Fruit fly (Drosophila melanogaster) whole organism, wandering third instar larva: ENCODE measurements around the gene Desat2.

Experiments
- Abd-B ChIP-seq: fragments of >200 bp; optimal IDR thresholded peaks from 2 replicates; lab custom pipeline; 2017; ENCODE audit warnings: missing biosample characterization, missing genetic modification characterization
- CG32264 ChIP-seq: fragments of 200-800 bp; sonication (Bioruptor generic); optimal IDR thresholded peaks from 2 replicates; lab custom pipeline; 2016; ENCODE audit warnings: missing biosample characterization, missing genetic modification characterization
- CG9705 ChIP-seq: fragments of 200-800 bp; sonication (Bioruptor generic); optimal IDR thresholded peaks from 2 replicates; lab custom pipeline; 2018; ENCODE audit warnings: missing biosample characterization, mild to moderate bottlenecking, missing genetic modification characterization
- CrebA ChIP-seq: fragments of 200-800 bp; sonication (Bioruptor generic); optimal IDR thresholded peaks from 2 replicates; lab custom pipeline; 2016; ENCODE audit warnings: missing biosample characterization, mild to moderate bottlenecking, missing genetic modification characterization, borderline replicate concordance
- Dfd ChIP-seq: fragments of >200 bp; optimal IDR thresholded peaks from 2 replicates; lab custom pipeline; 2017; ENCODE audit warnings: missing biosample characterization, missing genetic modification characterization
- Dif ChIP-seq: fragments of 200-275, 200-300 bp; sonication (Bioruptor generic); optimal IDR thresholded peaks from 2 replicates; lab custom pipeline; 2018; ENCODE audit warnings: missing biosample characterization, missing genetic modification characterization; ENCODE audit not compliant: partially characterized antibody
- GATAd ChIP-seq: sonication (Bioruptor generic); optimal IDR thresholded peaks from 2 replicates; lab custom pipeline; 2016; ENCODE audit warnings: missing biosample characterization, missing genetic modification characterization
- HLH106 ChIP-seq: fragments of 200-800 bp; optimal IDR thresholded peaks from 3 replicates; lab custom pipeline; 2019; ENCODE audit warnings: missing biosample characterization, mild to moderate bottlenecking, missing genetic modification characterization, moderate library complexity
- Hnf4 ChIP-seq: fragments of 200-800 bp; sonication (Bioruptor generic); optimal IDR thresholded peaks from 2 replicates; lab custom pipeline; 2016; ENCODE audit warnings: missing biosample characterization, mild to moderate bottlenecking, missing genetic modification characterization
- Hr78 ChIP-seq: fragments of >200 bp; optimal IDR thresholded peaks from 2 replicates; lab custom pipeline; 2017; ENCODE audit warnings: missing biosample characterization, missing genetic modification characterization
- Hr83 ChIP-seq: fragments of 200-300 bp; sonication (Bioruptor generic); optimal IDR thresholded peaks from 2 replicates; lab custom pipeline; 2016; ENCODE audit warnings: missing biosample characterization, mild to moderate bottlenecking, missing genetic modification characterization, moderate library complexity; ENCODE audit not compliant: poor library complexity, severe bottlenecking
- Jra ChIP-seq: sonication (Bioruptor generic); optimal IDR thresholded peaks from 2 replicates; lab custom pipeline; 2016; ENCODE audit warnings: missing biosample characterization, missing genetic modification characterization
- Mio ChIP-seq: sonication (Bioruptor generic); optimal IDR thresholded peaks from 2 replicates; lab custom pipeline; 2016; ENCODE audit warnings: missing biosample characterization, missing genetic modification characterization
- Myc ChIP-seq: fragments of >200 bp; optimal IDR thresholded peaks from 2 replicates; lab custom pipeline; 2017
- N ChIP-seq: fragments of >200 bp; optimal IDR thresholded peaks from 2 replicates; lab custom pipeline; 2018; ENCODE audit warnings: missing biosample characterization, missing external identifiers, missing genetic modification characterization
- OdsH ChIP-seq: fragments of 200-800 bp; sonication (Bioruptor generic); optimal IDR thresholded peaks from 2 replicates; lab custom pipeline; 2016; ENCODE audit warnings: missing biosample characterization, mild to moderate bottlenecking, missing genetic modification characterization
- Rel ChIP-seq, 2 experiments: fragments of 200-800 bp; sonication (Bioruptor generic) in 1 of 2; optimal IDR thresholded peaks; 2 replicates in 1 of 2; 3 replicates in 1 of 2; lab custom pipeline; 2016 to 2019; ENCODE audit warnings: mild to moderate bottlenecking in 2 of 2, missing biosample characterization in 2 of 2, missing genetic modification characterization in 2 of 2, moderate library complexity in 1 of 2
- Sp1 ChIP-seq: fragments of 200-800 bp; sonication (Bioruptor generic); optimal IDR thresholded peaks from 3 replicates; lab custom pipeline; 2019; ENCODE audit warnings: missing biosample characterization, mild to moderate bottlenecking, missing genetic modification characterization, moderate library complexity
- Vsx2 ChIP-seq: fragments of 200-300, 225-300 bp; sonication (Bioruptor generic); optimal IDR thresholded peaks from 2 replicates; lab custom pipeline; 2018; ENCODE audit warnings: missing biosample characterization, missing genetic modification characterization; ENCODE audit not compliant: partially characterized antibody
- br ChIP-seq: fragments of 200-800 bp; sonication (Bioruptor generic); optimal IDR thresholded peaks from 2 replicates; lab custom pipeline; 2016; ENCODE audit warnings: missing biosample characterization, missing genetic modification characterization
- brk ChIP-seq: fragments of 200-800 bp; sonication (Bioruptor generic); optimal IDR thresholded peaks from 2 replicates; lab custom pipeline; 2016; ENCODE audit warnings: missing biosample characterization, mild to moderate bottlenecking, missing genetic modification characterization
- dl ChIP-seq, 2 experiments: fragments of 175-275, 200-275 bp in 1 of 2; fragments of 200-275 bp in 1 of 2; sonication (Bioruptor generic); optimal IDR thresholded peaks; lab custom pipeline; 2018; ENCODE audit warnings: mild to moderate bottlenecking in 2 of 2, missing biosample characterization in 2 of 2, missing genetic modification characterization in 2 of 2, moderate library complexity in 2 of 2; ENCODE audit not compliant: partially characterized antibody in 2 of 2, insufficient read depth in 1 of 2
- dmrt93B ChIP-seq: fragments of 200-800 bp; sonication (Bioruptor generic); optimal IDR thresholded peaks from 2 replicates; lab custom pipeline; 2018; ENCODE audit warnings: missing biosample characterization, mild to moderate bottlenecking, missing genetic modification characterization
- dsf ChIP-seq: sonication (Bioruptor generic); optimal IDR thresholded peaks from 2 replicates; lab custom pipeline; 2016; ENCODE audit warnings: missing biosample characterization, missing genetic modification characterization, borderline replicate concordance
- ey ChIP-seq: fragments of 200-800 bp; sonication (Bioruptor generic); optimal IDR thresholded peaks from 2 replicates; lab custom pipeline; 2016; ENCODE audit warnings: missing biosample characterization, missing genetic modification characterization
- foxo ChIP-seq, 2 experiments: fragments of 200-800 bp; sonication (Bioruptor generic); optimal IDR thresholded peaks; 2 replicates in 1 of 2; 3 replicates in 1 of 2; lab custom pipeline; 2016 to 2017; ENCODE audit warnings: missing biosample characterization in 2 of 2, missing genetic modification characterization in 2 of 2
- fru ChIP-seq: fragments of 200-800 bp; sonication (Bioruptor generic); optimal IDR thresholded peaks from 3 replicates; lab custom pipeline; 2016; ENCODE audit warnings: missing biosample characterization, mild to moderate bottlenecking, missing genetic modification characterization
- h ChIP-seq: fragments of 200-800 bp; sonication (Bioruptor generic); optimal IDR thresholded peaks from 3 replicates; lab custom pipeline; 2016; ENCODE audit warnings: missing biosample characterization, mild to moderate bottlenecking, missing genetic modification characterization
- jim ChIP-seq: fragments of 175-275, 200-325 bp; sonication (Bioruptor generic); optimal IDR thresholded peaks from 2 replicates; lab custom pipeline; 2016; ENCODE audit warnings: missing biosample characterization, mild to moderate bottlenecking, missing genetic modification characterization
- lola ChIP-seq: fragments of >200 bp; optimal IDR thresholded peaks from 2 replicates; lab custom pipeline; 2017; ENCODE audit warnings: missing biosample characterization, missing genetic modification characterization
- pan ChIP-seq: fragments of >200 bp; optimal IDR thresholded peaks from 2 replicates; lab custom pipeline; 2017
- psq ChIP-seq: fragments of 200-800 bp; sonication (Bioruptor generic); optimal IDR thresholded peaks from 3 replicates; lab custom pipeline; 2017; ENCODE audit warnings: missing biosample characterization, mild to moderate bottlenecking, missing genetic modification characterization, moderate library complexity
- rgr ChIP-seq: fragments of 200-800 bp; sonication (Bioruptor generic); optimal IDR thresholded peaks from 3 replicates; lab custom pipeline; 2016; ENCODE audit warnings: missing biosample characterization, mild to moderate bottlenecking, missing genetic modification characterization
- sage ChIP-seq: fragments of 200-800 bp; sonication (Bioruptor generic); optimal IDR thresholded peaks from 2 replicates; lab custom pipeline; 2016; ENCODE audit warnings: missing biosample characterization, mild to moderate bottlenecking, missing genetic modification characterization
- sv ChIP-seq: fragments of 200-800 bp; sonication (Bioruptor generic); optimal IDR thresholded peaks from 3 replicates; lab custom pipeline; 2016; ENCODE audit warnings: missing biosample characterization, missing genetic modification characterization
- tai ChIP-seq: sonication (Bioruptor generic); optimal IDR thresholded peaks from 2 replicates; lab custom pipeline; 2016; ENCODE audit warnings: missing biosample characterization, missing genetic modification characterization
- usp ChIP-seq: fragments of >200 bp; optimal IDR thresholded peaks from 2 replicates; lab custom pipeline; 2017; ENCODE audit warnings: missing biosample characterization, missing genetic modification characterization
- woc ChIP-seq: sonication (Bioruptor generic); optimal IDR thresholded peaks from 2 replicates; lab custom pipeline; 2016; ENCODE audit warnings: missing biosample characterization, mild to moderate bottlenecking, missing genetic modification characterization

Gene Desat2

DNA sequence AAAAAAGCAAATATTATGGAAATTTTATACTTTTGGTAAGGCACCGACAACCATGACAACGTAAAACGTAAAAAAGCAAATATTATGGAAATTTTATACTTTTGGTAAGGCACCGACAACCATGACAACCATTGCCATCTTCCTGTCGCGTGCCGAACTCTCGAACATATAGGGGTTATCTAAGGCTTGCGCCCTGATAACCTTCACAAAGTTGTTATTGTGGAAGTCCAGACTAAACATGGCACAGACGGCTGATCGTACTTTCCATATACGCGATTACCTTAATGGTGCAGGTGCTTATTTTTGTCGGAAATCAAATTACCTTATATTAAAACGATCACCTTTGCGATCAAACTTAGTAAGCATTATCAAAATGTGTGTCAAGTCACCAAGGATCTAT, 9.4 kb downstream of the Desat2 start:
- TF ChIP-seq Abd-B (GFP tag; lab: Kevin White, UChicago) (no peak), Rel (GFP tag; optimal IDR thresholded peaks at IDR 0.05; lab: Kevin White, UChicago) (no peak), Rel (tag; optimal IDR thresholded peaks at IDR 0.05; lab: Kevin White, UChicago) (peak; percentile 14), h (GFP tag; lab: Kevin White, UChicago) (peak; percentile 43)

DNA sequence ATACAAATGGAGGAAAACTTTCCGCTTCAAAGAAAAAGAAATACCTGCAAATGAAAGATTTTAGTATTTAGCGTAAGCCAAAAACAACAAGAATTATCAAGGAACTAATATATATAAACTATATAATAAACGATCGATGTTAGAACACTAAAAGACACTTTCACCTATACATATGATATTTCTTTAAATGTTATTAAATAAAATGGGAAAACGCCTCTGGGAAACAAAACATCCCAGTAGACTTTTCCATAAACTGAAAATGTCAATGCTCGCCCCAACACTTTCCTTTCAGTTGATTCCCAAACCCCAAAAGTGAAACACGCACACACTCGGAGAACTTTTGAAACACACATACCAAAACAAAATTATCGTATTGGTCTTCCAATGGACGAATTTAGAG, 11.3 kb downstream of the Desat2 start, which contains the start of gene vrs:
TSS of gene vrs (plus strand) at position 301 of the 400 bp plus-strand sequence.
- TF ChIP-seq Jra (GFP tag; lab: Kevin White, UChicago) = no peak
- TF ChIP-seq ey (GFP tag; lab: Kevin White, UChicago) = no peak
- no peak for TF ChIP-seq CG32264
- no peak for TF ChIP-seq jim (GFP tag; lab: Kevin White, UChicago)
- TF ChIP-seq Vsx2 = no peak
- TF ChIP-seq sv (GFP tag; lab: Kevin White, UChicago) = no peak
- no peak for TF ChIP-seq br
- no peak for TF ChIP-seq Dif
- no peak for TF ChIP-seq pan (lab: Kevin White, UChicago)
- no peak for TF ChIP-seq fru
- TF ChIP-seq CG9705 (GFP tag; lab: Kevin White, UChicago) = no peak
- TF ChIP-seq tai (GFP tag; lab: Kevin White, UChicago) = no peak
- no peak for TF ChIP-seq CrebA
- TF ChIP-seq sage (GFP tag; lab: Kevin White, UChicago) = no peak
- no peak for TF ChIP-seq N (GFP tag; lab: Kevin White, UChicago)
- TF ChIP-seq brk (GFP tag; lab: Kevin White, UChicago) = no peak
- no peak for TF ChIP-seq Rel (GFP tag; optimal IDR thresholded peaks at IDR 0.05; lab: Kevin White, UChicago)
- TF ChIP-seq Rel (tag; optimal IDR thresholded peaks at IDR 0.05; lab: Kevin White, UChicago) = no peak
- TF ChIP-seq Dfd (GFP tag; lab: Kevin White, UChicago) = no peak
- TF ChIP-seq HLH106 (tag; lab: Kevin White, UChicago) = no peak
- no peak for TF ChIP-seq rgr (GFP tag; lab: Kevin White, UChicago)

DNA sequence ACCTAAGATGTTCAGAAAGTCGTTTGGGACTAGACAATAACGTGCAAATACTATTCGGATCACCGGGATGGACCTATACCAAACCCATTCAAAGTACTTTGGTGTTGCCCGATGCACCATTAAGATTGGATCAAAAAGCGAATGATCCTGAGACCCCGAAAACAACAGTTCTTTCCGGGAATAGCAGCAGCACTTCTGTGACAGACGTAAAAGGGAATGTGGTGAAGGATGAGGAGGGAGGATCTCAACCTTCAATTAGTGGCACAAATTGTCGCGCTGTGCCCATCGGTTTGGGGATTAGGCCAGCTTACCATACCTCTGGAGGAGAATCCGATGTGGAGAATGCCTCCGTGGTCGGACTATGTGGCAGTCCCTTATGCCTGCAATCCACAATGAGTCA, 12.3 kb downstream of the Desat2 start:
- no peak for TF ChIP-seq Hr78 (GFP tag; lab: Kevin White, UChicago)
- no peak for TF ChIP-seq jim (GFP tag; lab: Kevin White, UChicago)
- no peak for TF ChIP-seq sv (GFP tag; lab: Kevin White, UChicago)
- no peak for TF ChIP-seq rgr (GFP tag; lab: Kevin White, UChicago)
- no peak for TF ChIP-seq CrebA
- TF ChIP-seq dsf = no peak
- no peak for TF ChIP-seq Abd-B (GFP tag; lab: Kevin White, UChicago)
- TF ChIP-seq Myc = no peak
- no peak for TF ChIP-seq psq (GFP tag; lab: Kevin White, UChicago)
- TF ChIP-seq sage (GFP tag; lab: Kevin White, UChicago) = no peak
- TF ChIP-seq pan (lab: Kevin White, UChicago) = no peak
- TF ChIP-seq, all 38 proteins: peak for 0

DNA sequence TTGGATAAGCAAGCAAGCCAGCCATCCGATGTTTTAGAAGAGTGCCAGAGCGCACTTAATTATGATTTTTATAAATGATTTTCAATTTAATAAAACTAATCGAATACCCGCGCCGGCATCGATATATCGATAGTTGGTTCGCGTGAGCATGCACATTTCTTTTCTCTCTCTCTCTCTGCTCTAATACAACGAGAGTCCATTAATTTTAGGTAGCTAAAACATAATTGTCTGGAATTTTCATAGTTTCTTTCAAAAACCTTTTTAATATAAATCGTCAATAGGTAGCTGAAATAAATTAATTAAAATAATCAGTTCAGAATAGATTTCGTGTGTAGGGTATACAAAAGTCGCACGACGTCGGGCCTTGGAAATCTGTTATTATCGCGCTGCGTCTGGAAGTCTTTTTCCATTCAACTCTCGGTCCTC, 12.9 kb downstream of the Desat2 start, which contains the start of gene CG18549:
TSS of gene CG18549 (plus strand) at position 408 of the 426 bp plus-strand sequence.
- TF ChIP-seq Rel (GFP tag; optimal IDR thresholded peaks at IDR 0.05; lab: Kevin White, UChicago) (peak; percentile 99), Rel (tag; optimal IDR thresholded peaks at IDR 0.05; lab: Kevin White, UChicago) (peak; percentile 98), OdsH (GFP tag; lab: Kevin White, UChicago) (peak; percentile 100), Hr78 (GFP tag; lab: Kevin White, UChicago) (no peak), CG32264 (peak; percentile 100), Vsx2 (no peak), CrebA (no peak), Myc (no peak), usp (GFP tag; lab: Kevin White, UChicago) (no peak), dsf (peak; percentile 98), Dfd (GFP tag; lab: Kevin White, UChicago) (peak; percentile 96), rgr (GFP tag; lab: Kevin White, UChicago) (peak; percentile 100), lola (GFP tag; lab: Kevin White, UChicago) (no peak), N (GFP tag; lab: Kevin White, UChicago) (no peak), dl (GFP tag; optimal IDR thresholded peaks at IDR 0.05; lab: Kevin White, UChicago; ENCODE audit: insufficient read depth in 1 of 2, partially characterized antibody in 2 of 2) (no peak), tai (GFP tag; lab: Kevin White, UChicago) (peak; percentile 98), Abd-B (GFP tag; lab: Kevin White, UChicago) (no peak), jim (GFP tag; lab: Kevin White, UChicago) (peak; percentile 24), Hr83 (GFP tag; lab: Kevin White, UChicago) (peak; percentile 97), pan (lab: Kevin White, UChicago) (no peak), foxo (GFP tag; optimal IDR thresholded peaks at IDR 0.05; lab: Kevin White, UChicago) (peak; percentile 100), Sp1 (GFP tag; lab: Kevin White, UChicago) (peak; percentile 100), sage (GFP tag; lab: Kevin White, UChicago) (peak; percentile 100), CG9705 (GFP tag; lab: Kevin White, UChicago) (peak; percentile 100), Mio (peak; percentile 95), Hnf4 (peak; percentile 100), ey (GFP tag; lab: Kevin White, UChicago) (peak; percentile 100), sv (GFP tag; lab: Kevin White, UChicago) (peak; percentile 99), Jra (GFP tag; lab: Kevin White, UChicago) (peak; percentile 99), Dif (no peak), fru (peak; percentile 100), br (peak; percentile 100), h (GFP tag; lab: Kevin White, UChicago) (peak; percentile 100), woc (GFP tag; lab: Kevin White, UChicago) (peak; percentile 100), HLH106 (tag; lab: Kevin White, UChicago) (peak; percentile 100), psq (GFP tag; lab: Kevin White, UChicago) (peak; percentile 99), brk (GFP tag; lab: Kevin White, UChicago) (peak; percentile 99), GATAd (GFP tag; lab: Kevin White, UChicago) (no peak), dmrt93B (peak; percentile 99)
